Worm (Caenorhabditis elegans): ENCODE data around the gene grd-5.

Gene grd-5

ce11 chrV:8594105-8594964 is 24.5 kb upstream of the grd-5 start, which contains the start of gene tag-196:
Gene tag-196 (plus strand): TSS chrV:8594914.
- peak; percentile 32 for TF ChIP-seq lin-39 (tag; optimal IDR thresholded peaks at IDR 0.05)
- TF ChIP-seq unc-39 (tag; optimal IDR thresholded peaks at IDR 0.05) = no peak
- TF ChIP-seq nfya-1 (tag; optimal IDR thresholded peaks at IDR 0.05; ENCODE audit: insufficient read depth) = peak; percentile 24
- peak; percentile 48 for TF ChIP-seq egl-5 (tag; optimal IDR thresholded peaks at IDR 0.05)
- TF ChIP-seq nhr-67 (tag; optimal IDR thresholded peaks at IDR 0.05) = no peak
- no peak for TF ChIP-seq nhr-12 (tag; optimal IDR thresholded peaks at IDR 0.05)
- TF ChIP-seq lin-15B (tag; optimal IDR thresholded peaks at IDR 0.05) = no peak
- TF ChIP-seq unc-62 (GFP tag; optimal IDR thresholded peaks at IDR 0.05) = no peak
- no peak for TF ChIP-seq nhr-23 (tag; optimal IDR thresholded peaks at IDR 0.05)

ce11 chrV:8599192-8599591 is 19.6 kb upstream of the grd-5 start, which contains the start of gene F41E6.7:
Gene F41E6.7 (minus strand): TSS chrV:8599292.
- no peak for TF ChIP-seq mdl-1 (tag; optimal IDR thresholded peaks at IDR 0.05)
- TF ChIP-seq nhr-76 (tag; optimal IDR thresholded peaks at IDR 0.05) = no peak
- no peak for TF ChIP-seq nhr-43 (tag; optimal IDR thresholded peaks at IDR 0.05; ENCODE audit: poor library complexity, severe bottlenecking)
- TF ChIP-seq skn-1 (tag; optimal IDR thresholded peaks at IDR 0.05) = no peak
- no peak for TF ChIP-seq zag-1 (tag; optimal IDR thresholded peaks at IDR 0.05)
- TF ChIP-seq fkh-10 (GFP tag; optimal IDR thresholded peaks at IDR 0.05) = no peak
- no peak for TF ChIP-seq jun-1 (tag; optimal IDR thresholded peaks at IDR 0.05)

DNA sequence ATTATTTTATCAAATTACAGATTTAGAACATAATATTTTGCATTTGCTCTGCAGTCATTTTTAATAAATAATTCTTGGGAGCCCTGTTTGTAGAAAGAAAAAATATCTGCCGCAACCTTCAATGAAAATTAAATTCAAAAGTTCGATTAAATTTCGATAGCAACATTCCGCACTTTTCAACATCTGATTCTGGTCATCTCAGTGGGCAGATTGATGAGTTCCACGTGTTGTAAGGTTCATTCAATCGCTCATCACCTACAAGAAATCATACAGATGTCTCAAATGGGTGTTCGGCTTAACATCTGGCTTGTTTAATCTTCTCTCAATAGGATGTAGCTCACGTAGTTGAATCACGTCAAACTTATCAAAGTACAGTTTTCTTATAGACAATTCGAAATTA is 18.9 kb upstream of the grd-5 start:
- TF ChIP-seq mdl-1 (tag; optimal IDR thresholded peaks at IDR 0.05) (no peak), egl-5 (tag; optimal IDR thresholded peaks at IDR 0.05) (no peak), aly-2 (tag; optimal IDR thresholded peaks at IDR 0.05) (no peak), pha-4 (tag; optimal IDR thresholded peaks at IDR 0.05) (no peak), mml-1 (tag; optimal IDR thresholded peaks at IDR 0.05) (no peak), ZK546.5 (tag; optimal IDR thresholded peaks at IDR 0.05) (no peak), ama-1 (optimal IDR thresholded peaks at IDR 0.05) (no peak), nhr-25 (tag; optimal IDR thresholded peaks at IDR 0.05) (no peak), pqm-1 (tag; optimal IDR thresholded peaks at IDR 0.05) (no peak)

DNA sequence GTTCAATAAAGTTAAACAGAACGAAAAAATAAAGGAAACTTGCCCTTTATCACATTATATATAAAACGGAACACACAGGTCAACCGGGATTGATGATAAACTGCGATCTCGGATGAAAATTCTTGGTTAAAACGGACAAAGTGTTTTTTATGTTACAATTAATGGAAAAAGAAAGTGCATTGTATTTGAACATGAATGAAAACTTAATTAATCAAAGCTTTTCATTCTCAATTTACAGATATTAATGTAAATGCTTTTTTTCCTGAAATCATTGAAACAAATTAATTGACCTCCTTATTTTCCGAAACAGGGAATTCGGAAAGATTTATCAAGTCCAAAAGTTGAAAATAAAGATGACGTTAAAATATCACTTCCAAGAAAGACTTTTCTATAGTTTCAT is 17.4 kb upstream of the grd-5 start, which contains the start of gene F41E6.8:
Gene F41E6.8, minus strand, starts transcription at position 101 of the 400 bp plus-strand sequence.
- TF ChIP-seq nhr-67 (tag; optimal IDR thresholded peaks at IDR 0.05) = no peak
- no peak for TF ChIP-seq sea-2 (GFP tag; optimal IDR thresholded peaks at IDR 0.05)

ce11 chrV:8602638-8603037 is 16.2 kb upstream of the grd-5 start, which contains the start of gene F41E6.15:
Gene F41E6.15 (minus strand): TSS chrV:8602738.
- TF ChIP-seq aly-2 (tag; optimal IDR thresholded peaks at IDR 0.05) (no peak), nhr-12 (tag; optimal IDR thresholded peaks at IDR 0.05) (no peak)

DNA sequence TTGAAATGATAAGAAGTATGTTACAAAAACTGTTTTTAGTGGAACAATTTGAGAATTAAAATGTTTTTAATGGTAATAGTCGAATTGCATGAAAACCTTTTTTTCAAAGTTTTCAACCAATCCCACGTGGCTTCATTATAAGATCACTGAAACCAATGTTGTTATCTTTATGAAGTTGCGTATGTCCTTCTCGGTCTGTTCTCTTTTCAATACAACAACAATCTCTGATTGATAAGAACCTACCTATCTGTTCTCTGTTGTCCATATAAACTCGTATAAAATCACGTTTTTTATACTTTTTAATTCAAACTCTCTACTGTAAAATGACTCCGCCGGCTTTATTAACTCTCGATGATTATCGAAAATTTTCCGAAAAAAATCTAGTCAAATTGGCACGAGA is 15.6 kb upstream of the grd-5 start, which contains the start of gene F41E6.5:
Gene F41E6.5, plus strand, starts transcription at position 209 of the 400 bp plus-strand sequence.
- TF ChIP-seq ztf-4 (tag; optimal IDR thresholded peaks at IDR 0.05) = no peak
- TF ChIP-seq nhr-76 (tag; optimal IDR thresholded peaks at IDR 0.05) = no peak
- TF ChIP-seq nhr-43 (tag; optimal IDR thresholded peaks at IDR 0.05; ENCODE audit: poor library complexity, severe bottlenecking) = no peak
- TF ChIP-seq lin-15B (tag; optimal IDR thresholded peaks at IDR 0.05) = no peak
- no peak for TF ChIP-seq lin-39 (tag; optimal IDR thresholded peaks at IDR 0.05)
- no peak for TF ChIP-seq tbx-2 (tag; optimal IDR thresholded peaks at IDR 0.05)
- TF ChIP-seq nhr-67 (tag; optimal IDR thresholded peaks at IDR 0.05) = no peak
- no peak for TF ChIP-seq nfya-1 (tag; optimal IDR thresholded peaks at IDR 0.05; ENCODE audit: insufficient read depth)
- TF ChIP-seq ceh-16 (tag; optimal IDR thresholded peaks at IDR 0.05) = no peak
- no peak for TF ChIP-seq snpc-4 (tag; optimal IDR thresholded peaks at IDR 0.05)
- TF ChIP-seq pha-4 (tag; optimal IDR thresholded peaks at IDR 0.05) = peak; percentile 53
- TF ChIP-seq jun-1 (tag; optimal IDR thresholded peaks at IDR 0.05) = peak; percentile 4
- TF ChIP-seq elt-1 (tag; optimal IDR thresholded peaks at IDR 0.05) = no peak
- no peak for TF ChIP-seq ceh-9 (tag; optimal IDR thresholded peaks at IDR 0.05)
- peak; percentile 77 for TF ChIP-seq elt-2 (tag; optimal IDR thresholded peaks at IDR 0.05)
- TF ChIP-seq pqm-1 (tag; optimal IDR thresholded peaks at IDR 0.05) = peak; percentile 82
- TF ChIP-seq unc-39 (tag; optimal IDR thresholded peaks at IDR 0.05) = no peak
- TF ChIP-seq nhr-12 (tag; optimal IDR thresholded peaks at IDR 0.05) = no peak
- no peak for TF ChIP-seq eor-1 (tag; optimal IDR thresholded peaks at IDR 0.05)
- no peak for TF ChIP-seq ama-1 (optimal IDR thresholded peaks at IDR 0.05)
- no peak for TF ChIP-seq ceh-82 (tag; optimal IDR thresholded peaks at IDR 0.05)
- no peak for TF ChIP-seq hmg-11 (tag; optimal IDR thresholded peaks at IDR 0.05)
- no peak for TF ChIP-seq unc-62 (GFP tag; optimal IDR thresholded peaks at IDR 0.05)
- no peak for TF ChIP-seq nhr-11 (tag; optimal IDR thresholded peaks at IDR 0.05)

Data from whole organism, L3 larva.